Worm (Caenorhabditis elegans): ENCODE results near the gene fbxb-11.

The fbxb-11 gene

DNA sequence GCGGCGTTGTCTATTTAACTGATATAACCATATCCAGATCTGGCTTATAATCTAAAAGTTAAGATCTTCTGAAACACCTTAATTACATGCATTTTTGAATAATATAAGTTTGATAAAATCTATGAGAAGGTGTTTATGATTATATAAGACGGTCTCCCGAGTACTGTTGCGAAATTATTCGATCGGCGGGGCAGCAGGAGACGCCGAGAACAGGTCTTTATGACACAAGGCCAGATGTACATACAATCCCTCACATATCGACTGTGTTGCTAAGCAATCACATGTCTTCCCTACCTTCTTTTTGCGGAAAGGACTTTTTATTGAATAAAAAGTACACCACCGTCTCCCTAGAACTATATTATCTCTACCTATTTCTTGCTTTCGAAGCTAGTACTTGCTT, 32.2 kb downstream of the fbxb-11 start, which contains the start of gene fbxb-53:
TSS of gene fbxb-53 (plus strand) at position 301 of the 400 bp plus-strand sequence.
- TF ChIP-seq nhr-19 (GFP tag; conservative IDR thresholded peaks at IDR 0.05) = no peak
- TF ChIP-seq mab-9 (GFP tag; IDR thresholded peaks at IDR 0.05) = no peak
- no peak for TF ChIP-seq nhr-12 (tag; optimal IDR thresholded peaks at IDR 0.05)
- no peak for TF ChIP-seq blmp-1 (tag; optimal IDR thresholded peaks at IDR 0.05)
- TF ChIP-seq unc-98 (GFP tag; IDR thresholded peaks at IDR 0.05) = no peak
- TF ChIP-seq nhr-28 (tag; optimal IDR thresholded peaks at IDR 0.05) = no peak
- TF ChIP-seq tlp-1 (tag; optimal IDR thresholded peaks at IDR 0.05) = no peak
- no peak for TF ChIP-seq nhr-84 (tag; optimal IDR thresholded peaks at IDR 0.05)
- TF ChIP-seq ceh-63 (GFP tag; optimal IDR thresholded peaks at IDR 0.05) = no peak
- no peak for TF ChIP-seq zip-4 (GFP tag; optimal IDR thresholded peaks at IDR 0.05)
- no peak for TF ChIP-seq dpl-1 (GFP tag; optimal IDR thresholded peaks at IDR 0.05)
- no peak for TF ChIP-seq nhr-77 (tag; optimal IDR thresholded peaks at IDR 0.05)

DNA sequence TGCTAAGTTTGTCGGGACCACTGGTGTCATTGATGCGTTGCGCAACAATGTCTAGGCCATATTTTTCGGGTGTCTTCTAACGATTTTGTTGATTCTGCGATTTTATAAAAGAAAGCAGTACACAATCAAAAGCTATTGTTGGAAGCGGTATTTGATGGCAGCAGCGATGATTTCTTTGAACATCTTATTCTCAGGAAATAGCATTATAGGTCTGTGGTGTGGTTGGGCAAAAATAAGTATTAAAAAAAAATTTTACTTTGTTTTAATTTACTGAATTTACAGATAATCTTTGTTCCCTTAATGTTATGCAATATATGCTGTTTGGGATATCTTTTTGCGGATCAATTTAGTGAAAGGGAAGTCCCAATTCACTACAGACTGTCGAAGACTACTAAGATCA, 32.6 kb downstream of the fbxb-11 start, which contains the start of gene F36H5.10:
TSS of gene F36H5.10 (plus strand) at position 301 of the 400 bp plus-strand sequence.
- TF ChIP-seq mab-9 (GFP tag; IDR thresholded peaks at IDR 0.05) (no peak), nhr-28 (tag; optimal IDR thresholded peaks at IDR 0.05) (no peak), ceh-8 (GFP tag; optimal IDR thresholded peaks at IDR 0.05) (no peak), ces-1 (GFP tag; optimal IDR thresholded peaks at IDR 0.05) (no peak), ztf-4 (tag; optimal IDR thresholded peaks at IDR 0.05) (no peak), C04F5.9 (tag; optimal IDR thresholded peaks at IDR 0.05) (no peak), lin-15B (tag; optimal IDR thresholded peaks at IDR 0.05) (no peak), efl-3 (GFP tag; optimal IDR thresholded peaks at IDR 0.05) (no peak), xbp-1 (tag; optimal IDR thresholded peaks at IDR 0.05) (no peak), skn-1 (tag; optimal IDR thresholded peaks at IDR 0.05) (no peak), unc-30 (tag; optimal IDR thresholded peaks at IDR 0.05) (no peak), hpl-2 (GFP tag; optimal IDR thresholded peaks at IDR 0.05) (no peak), tlp-1 (tag; optimal IDR thresholded peaks at IDR 0.05) (no peak), mef-2 (tag; optimal IDR thresholded peaks at IDR 0.05) (no peak)

DNA sequence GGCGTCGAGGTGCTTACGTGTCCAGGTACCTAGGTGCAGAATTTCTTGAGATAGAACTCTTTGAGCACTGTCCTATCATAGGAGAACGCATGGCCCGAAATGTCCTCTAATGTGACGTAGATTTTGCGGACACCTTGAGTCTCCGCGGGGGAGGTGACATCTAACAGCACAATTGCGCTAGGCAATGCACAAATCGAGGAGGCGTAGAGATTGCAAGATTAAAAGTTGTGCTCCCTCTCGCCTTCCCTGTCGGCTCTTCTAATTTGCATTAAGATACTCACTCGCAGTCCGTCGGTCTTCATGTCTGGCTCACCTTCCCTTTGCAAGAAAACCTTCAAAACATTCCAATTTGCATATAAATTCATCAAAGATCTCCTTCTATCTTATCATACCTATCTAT, 35.2 kb downstream of the fbxb-11 start, which contains the start of gene F36H5.18:
TSS of gene F36H5.18 (plus strand) at position 301 of the 400 bp plus-strand sequence.
- TF ChIP-seq nhr-84 (tag; optimal IDR thresholded peaks at IDR 0.05) = no peak
- TF ChIP-seq zip-4 (GFP tag; optimal IDR thresholded peaks at IDR 0.05) = no peak
- no peak for TF ChIP-seq elt-2 (tag; optimal IDR thresholded peaks at IDR 0.05)
- no peak for TF ChIP-seq C16A3.4 (tag; optimal IDR thresholded peaks at IDR 0.05)
- no peak for TF ChIP-seq Y116A8C.19 (tag; optimal IDR thresholded peaks at IDR 0.05; ENCODE audit: borderline replicate concordance)
- TF ChIP-seq nhr-28 (tag; optimal IDR thresholded peaks at IDR 0.05) = no peak
- TF ChIP-seq aly-2 (tag; optimal IDR thresholded peaks at IDR 0.05) = no peak
- TF ChIP-seq ama-1 (optimal IDR thresholded peaks at IDR 0.05) = no peak
- TF ChIP-seq mdl-1 (tag; optimal IDR thresholded peaks at IDR 0.05) = no peak
- no peak for TF ChIP-seq ceh-8 (GFP tag; optimal IDR thresholded peaks at IDR 0.05)
- TF ChIP-seq tbx-2 (tag; optimal IDR thresholded peaks at IDR 0.05) = no peak
- TF ChIP-seq skn-1 (tag; optimal IDR thresholded peaks at IDR 0.05) = no peak
- no peak for TF ChIP-seq ztf-11 (tag; optimal IDR thresholded peaks at IDR 0.05)
- no peak for TF ChIP-seq mab-9 (GFP tag; IDR thresholded peaks at IDR 0.05)
- TF ChIP-seq dpl-1 (GFP tag; optimal IDR thresholded peaks at IDR 0.05) = no peak
- no peak for TF ChIP-seq tlp-1 (tag; optimal IDR thresholded peaks at IDR 0.05)
- TF ChIP-seq unc-130 (tag; optimal IDR thresholded peaks at IDR 0.05) = no peak
- TF ChIP-seq sox-4 (tag; optimal IDR thresholded peaks at IDR 0.05) = no peak

DNA sequence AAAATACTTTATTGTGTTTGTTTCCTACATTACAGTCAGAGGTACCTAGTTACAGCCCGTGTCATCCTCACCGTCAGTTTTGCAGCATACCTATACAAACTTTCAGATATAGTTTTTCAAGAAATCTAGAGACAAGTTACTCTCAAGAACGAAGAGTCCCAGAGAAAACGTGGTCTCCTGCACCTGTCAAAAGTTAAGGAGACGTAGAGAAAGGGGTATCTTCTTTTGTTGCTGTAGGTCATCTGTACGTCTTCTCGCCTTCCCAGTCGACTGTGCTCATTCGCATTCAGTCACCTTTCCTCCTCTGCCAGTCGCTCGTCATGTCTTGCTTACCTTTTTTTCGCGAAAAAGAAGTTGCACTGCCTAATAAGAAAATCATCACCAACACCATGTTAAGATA, 37.1 kb downstream of the fbxb-11 start, which contains the start of gene F36H5.4:
TSS of gene F36H5.4 (plus strand) at position 301 of the 400 bp plus-strand sequence.
- TF ChIP-seq irx-1 (tag; optimal IDR thresholded peaks at IDR 0.05) (no peak), C34B4.2 (tag; optimal IDR thresholded peaks at IDR 0.05) (no peak), swsn-7 (tag; optimal IDR thresholded peaks at IDR 0.05) (no peak), nhr-85 (tag) (no peak), ztf-11 (tag; optimal IDR thresholded peaks at IDR 0.05) (no peak), pax-3 (tag; optimal IDR thresholded peaks at IDR 0.05) (no peak), lin-14 (GFP tag; optimal IDR thresholded peaks at IDR 0.05) (no peak), ceh-8 (GFP tag; optimal IDR thresholded peaks at IDR 0.05) (no peak), lin-35 (GFP tag; optimal IDR thresholded peaks at IDR 0.05) (no peak), F16B12.6 (tag; optimal IDR thresholded peaks at IDR 0.05) (no peak), zip-4 (GFP tag; optimal IDR thresholded peaks at IDR 0.05) (no peak)
